Worm (Caenorhabditis elegans): ENCODE measurements around the gene ddn-3.

The ddn-3 gene

DNA sequence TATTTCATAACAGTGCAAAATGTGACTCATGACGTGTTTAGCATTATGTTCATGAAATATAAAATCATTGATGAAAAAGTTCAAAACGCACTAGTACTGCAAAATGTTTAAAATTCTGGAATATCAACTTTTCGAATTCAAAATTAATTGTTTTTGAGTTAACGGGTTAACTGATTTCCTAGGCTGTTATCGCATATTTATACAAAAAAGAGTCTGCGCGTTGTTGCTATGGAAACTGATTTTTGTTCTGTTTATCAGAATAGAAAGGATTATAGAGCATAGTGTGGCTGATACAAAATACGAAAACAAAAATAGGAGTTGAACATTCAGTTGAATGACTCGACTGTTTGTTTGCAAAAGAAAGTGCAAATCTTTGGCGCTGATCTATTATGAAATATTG, 6.6 kb upstream of the ddn-3 start:
- TF ChIP-seq unc-55 (GFP tag; optimal IDR thresholded peaks at IDR 0.05) (no peak), ceh-6 (GFP tag; optimal IDR thresholded peaks at IDR 0.05) (no peak), hlh-6 (tag; optimal IDR thresholded peaks at IDR 0.05) (no peak), ceh-34 (tag; optimal IDR thresholded peaks at IDR 0.05) (no peak)

DNA sequence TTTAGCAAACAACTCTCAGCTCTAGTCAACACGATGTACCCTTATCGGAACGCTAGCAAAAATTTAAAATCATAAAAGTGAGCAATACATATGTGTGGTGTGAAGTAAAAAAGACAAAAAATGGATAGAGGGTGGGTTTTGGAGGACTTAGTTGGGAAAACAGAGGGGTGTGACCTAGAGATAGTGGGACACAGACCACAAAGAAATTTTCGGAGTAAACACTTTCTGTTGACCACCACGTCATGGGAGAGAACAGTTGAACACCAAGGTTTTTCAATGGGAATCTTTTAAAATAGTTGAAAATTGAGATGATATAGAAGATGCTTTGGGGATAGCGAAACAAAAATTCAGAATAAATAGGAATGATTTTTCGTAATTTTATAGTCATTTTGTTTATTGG, 6.2 kb upstream of the ddn-3 start:
- TF ChIP-seq ceh-24 (tag; optimal IDR thresholded peaks at IDR 0.05) (no peak), mec-3 (tag; optimal IDR thresholded peaks at IDR 0.05; ENCODE audit: borderline replicate concordance) (no peak), nhr-11 (tag; optimal IDR thresholded peaks at IDR 0.05) (no peak), pat-9 (tag; optimal IDR thresholded peaks at IDR 0.05) (no peak), ama-1 (optimal IDR thresholded peaks at IDR 0.05) (no peak)

DNA sequence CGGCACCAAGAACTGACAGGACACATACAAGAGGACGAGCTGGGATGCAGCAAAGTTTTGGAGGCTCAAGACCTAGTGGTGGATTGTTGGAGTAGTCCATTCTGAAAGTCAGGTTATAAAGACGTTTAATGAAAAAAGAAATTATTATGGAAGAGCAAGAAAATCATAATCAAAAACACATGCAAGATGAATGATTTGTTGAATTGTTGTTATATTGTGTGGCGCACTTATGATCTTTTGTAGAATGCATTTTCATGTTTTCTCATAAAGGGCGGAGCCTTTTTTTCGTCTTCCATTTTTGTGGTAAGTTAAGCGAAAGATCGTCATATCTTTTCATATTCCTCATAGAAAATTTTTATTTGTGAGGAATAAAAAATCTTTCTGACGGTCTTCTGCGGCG, 5.5 kb upstream of the ddn-3 start, which contains the start of gene F47B8.2:
TSS of gene F47B8.2 (minus strand) at position 101 of the 400 bp plus-strand sequence.
- TF ChIP-seq tbx-2 (tag; optimal IDR thresholded peaks at IDR 0.05) (no peak), nfya-1 (tag; optimal IDR thresholded peaks at IDR 0.05) (no peak), odd-2 (tag; optimal IDR thresholded peaks at IDR 0.05) (no peak), pat-9 (tag; optimal IDR thresholded peaks at IDR 0.05) (no peak), T23F11.4 (GFP tag; optimal IDR thresholded peaks at IDR 0.05) (no peak), gmeb-2 (tag; optimal IDR thresholded peaks at IDR 0.05) (no peak), ahr-1 (tag; optimal IDR thresholded peaks at IDR 0.05) (no peak), eyg-1 (tag; optimal IDR thresholded peaks at IDR 0.05) (no peak), hlh-13 (GFP tag; optimal IDR thresholded peaks at IDR 0.05) (no peak), ceh-24 (tag; optimal IDR thresholded peaks at IDR 0.05) (no peak), hlh-8 (tag; optimal IDR thresholded peaks at IDR 0.05) (no peak), sdc-2 (tag; optimal IDR thresholded peaks at IDR 0.05) (no peak), elt-2 (tag; optimal IDR thresholded peaks at IDR 0.05) (no peak), unc-42 (tag; optimal IDR thresholded peaks at IDR 0.05) (no peak), dve-1 (tag; optimal IDR thresholded peaks at IDR 0.05) (no peak)

- TF ChIP-seq pqm-1 (tag; optimal IDR thresholded peaks at IDR 0.05) (no peak), fkh-10 (GFP tag; optimal IDR thresholded peaks at IDR 0.05) (no peak), ref-2 (tag; optimal IDR thresholded peaks at IDR 0.05) (no peak), pat-9 (tag; optimal IDR thresholded peaks at IDR 0.05) (no peak), odd-2 (tag; optimal IDR thresholded peaks at IDR 0.05) (no peak), elt-2 (tag; optimal IDR thresholded peaks at IDR 0.05) (no peak), gmeb-2 (tag; optimal IDR thresholded peaks at IDR 0.05) (no peak), hlh-15 (tag; optimal IDR thresholded peaks at IDR 0.05) (no peak), ttx-3 (tag; optimal IDR thresholded peaks at IDR 0.05) (no peak), unc-42 (tag; optimal IDR thresholded peaks at IDR 0.05) (no peak), ceh-14 (tag; optimal IDR thresholded peaks at IDR 0.05) (no peak)
Observed at ce11 chrV:14314236-14314635, 3.2 kb upstream of the ddn-3 start, which contains the start of gene F47B8.1. TSS of gene F47B8.1 (minus strand) at chrV:14314336.

- no peak for TF ChIP-seq ttx-3 (tag; optimal IDR thresholded peaks at IDR 0.05)
- TF ChIP-seq tbx-2 (tag; optimal IDR thresholded peaks at IDR 0.05), result no peak
- TF ChIP-seq pax-1 (tag; optimal IDR thresholded peaks at IDR 0.05), result no peak
- no peak for TF ChIP-seq dmd-4 (tag; optimal IDR thresholded peaks at IDR 0.05; ENCODE audit: borderline replicate concordance)
- no peak for TF ChIP-seq C38D4.7 (GFP tag; optimal IDR thresholded peaks at IDR 0.05)
- no peak for TF ChIP-seq ceh-30 (tag; optimal IDR thresholded peaks at IDR 0.05)
- TF ChIP-seq tbx-7 (tag; optimal IDR thresholded peaks at IDR 0.05), result no peak
- TF ChIP-seq pros-1 (tag; optimal IDR thresholded peaks at IDR 0.05), result no peak
- TF ChIP-seq ceh-45 (GFP tag; IDR thresholded peaks at IDR 0.05), result no peak
- no peak for TF ChIP-seq mec-3 (tag; optimal IDR thresholded peaks at IDR 0.05; ENCODE audit: borderline replicate concordance)
- no peak for TF ChIP-seq nhr-11 (tag; optimal IDR thresholded peaks at IDR 0.05)
- TF ChIP-seq sox-4 (tag; optimal IDR thresholded peaks at IDR 0.05), result no peak
- TF ChIP-seq elt-2 (tag; optimal IDR thresholded peaks at IDR 0.05), result no peak
- TF ChIP-seq K02D7.2 (tag; optimal IDR thresholded peaks at IDR 0.05), result no peak
- no peak for TF ChIP-seq ahr-1 (tag; optimal IDR thresholded peaks at IDR 0.05)
- no peak for TF ChIP-seq unc-3 (GFP tag; conservative IDR thresholded peaks at IDR 0.05)
- no peak for TF ChIP-seq unc-3 (tag; optimal IDR thresholded peaks at IDR 0.05)
- TF ChIP-seq syd-9 (tag; optimal IDR thresholded peaks at IDR 0.05), result no peak
- TF ChIP-seq pag-3 (tag; optimal IDR thresholded peaks at IDR 0.05; ENCODE audit: borderline replicate concordance), result no peak
- TF ChIP-seq sox-2 (GFP tag; IDR thresholded peaks at IDR 0.05), result no peak
Observed at ce11 chrV:14312695-14313094, 1.7 kb upstream of the ddn-3 start, which contains the start of gene F14D7.8. TSS of gene F14D7.8 (minus strand) at chrV:14312795.
